Worm (Caenorhabditis elegans): Measurements from ENCODE around the gene T06C12.11.

T06C12.11 gene

ce11 chrV:15873762-15874161 is 19.0 kb upstream of the T06C12.11 start (continued):
- TF ChIP-seq sup-37 (GFP tag; optimal IDR thresholded peaks at IDR 0.05) (peak; percentile 22), nhr-28 (tag; optimal IDR thresholded peaks at IDR 0.05) (no peak), ceh-88 (GFP tag; IDR thresholded peaks at IDR 0.05) (0 out of 2 replicates have a peak, but pooled peaks have one; percentile 11), hlh-17 (GFP tag; optimal IDR thresholded peaks at IDR 0.05; ENCODE audit: borderline replicate concordance) (no peak), efl-1 (optimal IDR thresholded peaks at IDR 0.05) (peak; percentile 52 to 66), efl-1 (GFP tag; optimal IDR thresholded peaks at IDR 0.05 in 1 of 2) (peak; percentile 51 to 96), pag-3 (tag; optimal IDR thresholded peaks at IDR 0.05; ENCODE audit: borderline replicate concordance, insufficient read depth) (no peak), lin-39 (tag; optimal IDR thresholded peaks at IDR 0.05) (no peak), mep-1 (tag; optimal IDR thresholded peaks at IDR 0.05) (peak; percentile 61), Y116A8C.19 (tag; optimal IDR thresholded peaks at IDR 0.05; ENCODE audit: borderline replicate concordance) (no peak), sox-4 (tag; optimal IDR thresholded peaks at IDR 0.05) (peak; percentile 24), F16B12.6 (tag; optimal IDR thresholded peaks at IDR 0.05) (no peak), ceh-90 (tag; optimal IDR thresholded peaks at IDR 0.05) (no peak), nhr-11 (tag; optimal IDR thresholded peaks at IDR 0.05) (no peak), lir-3 (tag; optimal IDR thresholded peaks at IDR 0.05; ENCODE audit: poor library complexity) (peak; percentile 8), nhr-71 (tag; optimal IDR thresholded peaks at IDR 0.05) (peak; percentile 76), dsc-1 (tag; optimal IDR thresholded peaks at IDR 0.05) (peak; percentile 71), ztf-4 (tag; optimal IDR thresholded peaks at IDR 0.05) (peak; percentile 8), vab-15 (tag; optimal IDR thresholded peaks at IDR 0.05) (no peak), snu-23 (GFP tag; optimal IDR thresholded peaks at IDR 0.05) (peak; percentile 81), ztf-11 (tag; optimal IDR thresholded peaks at IDR 0.05) (peak in 1 of 2 experiments; percentile 34), nhr-12 (tag; optimal IDR thresholded peaks at IDR 0.05) (peak; percentile 12), skn-1 (tag; optimal IDR thresholded peaks at IDR 0.05) (peak; percentile 84), ama-1 (optimal IDR thresholded peaks at IDR 0.05) (no peak), nhr-20 (tag; optimal IDR thresholded peaks at IDR 0.05) (peak; percentile 75), alr-1 (tag; optimal IDR thresholded peaks at IDR 0.05; ENCODE audit: borderline replicate concordance) (no peak), hpl-2 (GFP tag; optimal IDR thresholded peaks at IDR 0.05) (peak; percentile 13), elt-3 (tag; optimal IDR thresholded peaks at IDR 0.05) (peak in 1 of 6 experiments; percentile 29), unc-86 (tag; optimal IDR thresholded peaks at IDR 0.05) (peak; percentile 52), egl-13 (tag; optimal IDR thresholded peaks at IDR 0.05) (peak; percentile 52), unc-30 (tag; optimal IDR thresholded peaks at IDR 0.05) (no peak), mab-9 (GFP tag; IDR thresholded peaks at IDR 0.05) (peak; percentile 42; the same call in 1 of the 2 replicates), nhr-85 (tag) (peak; percentile 79), pqm-1 (tag; optimal IDR thresholded peaks at IDR 0.05) (no peak), nhr-76 (tag; optimal IDR thresholded peaks at IDR 0.05) (no peak), unc-98 (GFP tag; IDR thresholded peaks at IDR 0.05) (no peak), fos-1 (tag; optimal IDR thresholded peaks at IDR 0.05) (peak; percentile 48), hlh-4 (tag; optimal IDR thresholded peaks at IDR 0.05) (no peak), ces-1 (GFP tag; optimal IDR thresholded peaks at IDR 0.05) (no peak), irx-1 (tag; optimal IDR thresholded peaks at IDR 0.05) (peak; percentile 41), nhr-237 (tag; optimal IDR thresholded peaks at IDR 0.05) (no peak), nhr-47 (tag; optimal IDR thresholded peaks at IDR 0.05) (peak; percentile 81), ceh-63 (GFP tag; optimal IDR thresholded peaks at IDR 0.05) (peak; percentile 7), nhr-19 (GFP tag; conservative IDR thresholded peaks at IDR 0.05) (peak; percentile 66), lin-15B (tag; optimal IDR thresholded peaks at IDR 0.05) (no peak), aha-1 (tag; optimal IDR thresholded peaks at IDR 0.05) (no peak), C04F5.9 (tag; optimal IDR thresholded peaks at IDR 0.05) (no peak), dpl-1 (GFP tag; optimal IDR thresholded peaks at IDR 0.05) (peak; percentile 38 to 64 (median 51))

All from whole organism, L1 larva.